Worm (Caenorhabditis elegans): Measurements from ENCODE around the gene K04C2.2.

K04C2.2 gene

DNA sequence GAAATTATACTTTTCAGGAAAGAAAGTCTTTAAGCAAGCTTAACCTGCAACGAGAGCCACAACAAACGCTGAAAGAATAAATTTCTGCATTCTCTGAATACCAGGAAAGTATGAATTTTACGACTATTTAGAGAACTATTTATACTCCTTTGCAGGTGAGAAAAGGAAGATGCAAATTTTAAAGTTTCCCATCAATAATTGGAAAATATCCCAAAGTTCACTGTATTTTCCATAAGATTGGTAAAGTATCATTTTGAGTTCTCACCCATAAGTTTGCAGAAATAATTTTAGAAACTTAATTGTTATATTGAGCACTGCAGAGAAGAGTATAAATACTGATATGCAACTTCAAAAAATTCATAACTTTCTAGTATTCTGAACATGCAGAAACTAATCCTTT lies 30.1 kb upstream of the K04C2.2 start, which contains the start of gene clec-158:
clec-158 (minus strand) TSS at position 101 of the 400 bp plus-strand sequence.
- TF ChIP-seq ztf-1 (GFP tag; conservative IDR thresholded peaks at IDR 0.05) (no peak), sem-4 (tag; optimal IDR thresholded peaks at IDR 0.05) (no peak), mab-5 (tag; optimal IDR thresholded peaks at IDR 0.05) (no peak), C34F6.9 (tag; optimal IDR thresholded peaks at IDR 0.05) (no peak), nhr-6 (tag; optimal IDR thresholded peaks at IDR 0.05) (no peak), gmeb-1 (tag; optimal IDR thresholded peaks at IDR 0.05) (no peak), alr-1 (tag; optimal IDR thresholded peaks at IDR 0.05) (no peak), elt-3 (tag; optimal IDR thresholded peaks at IDR 0.05) (no peak), lin-39 (tag; optimal IDR thresholded peaks at IDR 0.05) (no peak), unc-62 (GFP tag; optimal IDR thresholded peaks at IDR 0.05) (no peak), ceh-82 (tag; optimal IDR thresholded peaks at IDR 0.05) (no peak), elt-1 (tag; optimal IDR thresholded peaks at IDR 0.05) (no peak), nhr-129 (tag; optimal IDR thresholded peaks at IDR 0.05) (no peak), zag-1 (tag; optimal IDR thresholded peaks at IDR 0.05) (no peak), nhr-11 (tag; optimal IDR thresholded peaks at IDR 0.05) (no peak), lin-13 (GFP tag; optimal IDR thresholded peaks at IDR 0.05) (no peak), fos-1 (tag; optimal IDR thresholded peaks at IDR 0.05) (no peak), nhr-12 (tag; optimal IDR thresholded peaks at IDR 0.05) (no peak)

- TF ChIP-seq C34F6.9 (tag; optimal IDR thresholded peaks at IDR 0.05), result peak; percentile 49
- TF ChIP-seq F13H6.1 (tag; optimal IDR thresholded peaks at IDR 0.05), result no peak
- TF ChIP-seq ceh-82 (tag; optimal IDR thresholded peaks at IDR 0.05), result no peak
- no peak for TF ChIP-seq sem-4 (tag; optimal IDR thresholded peaks at IDR 0.05)
- TF ChIP-seq gmeb-1 (tag; optimal IDR thresholded peaks at IDR 0.05), result peak; percentile 12
- no peak for TF ChIP-seq snpc-4 (tag; optimal IDR thresholded peaks at IDR 0.05)
- no peak for TF ChIP-seq nhr-10 (tag; optimal IDR thresholded peaks at IDR 0.05)
- TF ChIP-seq crh-2 (tag; optimal IDR thresholded peaks at IDR 0.05), result peak; percentile 19
- TF ChIP-seq lin-11 (tag; optimal IDR thresholded peaks at IDR 0.05), result no peak
- TF ChIP-seq elt-3 (tag; optimal IDR thresholded peaks at IDR 0.05), result no peak
- TF ChIP-seq fos-1 (tag; optimal IDR thresholded peaks at IDR 0.05), result peak; percentile 92
- TF ChIP-seq dmd-4 (tag; optimal IDR thresholded peaks at IDR 0.05), result no peak
- no peak for TF ChIP-seq mdl-1 (tag; optimal IDR thresholded peaks at IDR 0.05)
- no peak for TF ChIP-seq nhr-77 (tag; optimal IDR thresholded peaks at IDR 0.05)
- no peak for TF ChIP-seq R02D3.7 (tag; optimal IDR thresholded peaks at IDR 0.05)
- TF ChIP-seq blmp-1 (tag; optimal IDR thresholded peaks at IDR 0.05; ENCODE audit: insufficient read depth), result peak; percentile 86
- TF ChIP-seq nhr-6 (tag; optimal IDR thresholded peaks at IDR 0.05), result no peak
- TF ChIP-seq unc-55 (GFP tag; optimal IDR thresholded peaks at IDR 0.05), result no peak
- TF ChIP-seq nhr-129 (tag; optimal IDR thresholded peaks at IDR 0.05), result peak; percentile 1
- TF ChIP-seq unc-39 (tag; optimal IDR thresholded peaks at IDR 0.05), result no peak
- no peak for TF ChIP-seq lin-13 (GFP tag; optimal IDR thresholded peaks at IDR 0.05)
- no peak for TF ChIP-seq aly-2 (tag; optimal IDR thresholded peaks at IDR 0.05)
- TF ChIP-seq ztf-4 (tag; optimal IDR thresholded peaks at IDR 0.05), result no peak
- no peak for TF ChIP-seq egl-27 (tag; optimal IDR thresholded peaks at IDR 0.05)
- no peak for TF ChIP-seq mab-5 (tag; optimal IDR thresholded peaks at IDR 0.05)
- TF ChIP-seq Y55F3AM.14 (GFP tag; optimal IDR thresholded peaks at IDR 0.05), result no peak
- TF ChIP-seq skn-1 (tag; optimal IDR thresholded peaks at IDR 0.05), result no peak
- no peak for TF ChIP-seq ztf-11 (tag; optimal IDR thresholded peaks at IDR 0.05)
- no peak for TF ChIP-seq mbf-1 (tag; optimal IDR thresholded peaks at IDR 0.05)
- TF ChIP-seq ZK546.5 (tag; optimal IDR thresholded peaks at IDR 0.05), result no peak
- TF ChIP-seq sma-3 (GFP tag; optimal IDR thresholded peaks at IDR 0.05), result no peak
- no peak for TF ChIP-seq ama-1 (optimal IDR thresholded peaks at IDR 0.05)
- TF ChIP-seq unc-62 (GFP tag; optimal IDR thresholded peaks at IDR 0.05), result no peak
- no peak for TF ChIP-seq nhr-12 (tag; optimal IDR thresholded peaks at IDR 0.05)
- no peak for TF ChIP-seq ztf-1 (GFP tag; conservative IDR thresholded peaks at IDR 0.05)
- no peak for TF ChIP-seq elt-1 (tag; optimal IDR thresholded peaks at IDR 0.05)
- TF ChIP-seq lin-39 (tag; optimal IDR thresholded peaks at IDR 0.05), result no peak
- no peak for TF ChIP-seq peb-1 (tag; optimal IDR thresholded peaks at IDR 0.05)
- no peak for TF ChIP-seq ceh-16 (tag; optimal IDR thresholded peaks at IDR 0.05)
- no peak for TF ChIP-seq zag-1 (tag; optimal IDR thresholded peaks at IDR 0.05)
- no peak for TF ChIP-seq nhr-23 (tag; optimal IDR thresholded peaks at IDR 0.05)
- TF ChIP-seq nhr-237 (tag; optimal IDR thresholded peaks at IDR 0.05), result no peak
- no peak for TF ChIP-seq alr-1 (tag; optimal IDR thresholded peaks at IDR 0.05)
- peak; percentile 12 for TF ChIP-seq sma-9 (GFP tag; optimal IDR thresholded peaks at IDR 0.05)
- TF ChIP-seq sma-9 (tag; optimal IDR thresholded peaks at IDR 0.05), result no peak
- TF ChIP-seq nhr-21 (tag; optimal IDR thresholded peaks at IDR 0.05), result no peak
- TF ChIP-seq nhr-25 (tag; optimal IDR thresholded peaks at IDR 0.05), result no peak
- TF ChIP-seq lsy-2 (tag; optimal IDR thresholded peaks at IDR 0.05), result peak in 1 of 2 experiments; percentile 5
- no peak for TF ChIP-seq nhr-11 (tag; optimal IDR thresholded peaks at IDR 0.05)
Observed at ce11 chrIII:6863901-6864300, 25.7 kb upstream of the K04C2.2 start, which contains the start of gene sma-3. Gene sma-3 (minus strand): TSS chrIII:6863968.

Data from whole organism, L2 larva.